Worm (Caenorhabditis elegans): ENCODE data around the gene oig-5.

- TF ChIP-seq ztf-11 (tag; optimal IDR thresholded peaks at IDR 0.05) (no peak), bed-3 (GFP tag; optimal IDR thresholded peaks at IDR 0.05) (no peak), elt-1 (tag; optimal IDR thresholded peaks at IDR 0.05; ENCODE audit: borderline replicate concordance, insufficient read depth) (no peak), unc-62 (GFP tag; optimal IDR thresholded peaks at IDR 0.05) (no peak)
Measured at ce11 chrIV:14853703-14854102, 46.7 kb downstream of the oig-5 start, which contains the start of gene Y57G11C.52.

Measured in whole organism, mixed stage, embryonic.